Fruit fly (Drosophila melanogaster) whole organism, prepupa: ENCODE data around the gene CG9536.

Source experiments
- Ets21C ChIP-seq: fragments of 200-800 bp; sonication (Bioruptor generic); optimal IDR thresholded peaks from 3 replicates; lab custom pipeline; 2016; ENCODE audit warnings: missing biosample characterization, missing genetic modification characterization
- Gug ChIP-seq: fragments of 200-800 bp; sonication (Bioruptor generic); IDR thresholded peaks from 2 replicates; pipeline ENCODE4 v1.3.6; 2022; ENCODE audit warnings: missing biosample characterization, missing genetic modification characterization
- Sox102F ChIP-seq: fragments of 200-800 bp; sonication (Bioruptor generic); optimal IDR thresholded peaks from 2 replicates; lab custom pipeline; 2016; ENCODE audit warnings: missing biosample characterization, mild to moderate bottlenecking, missing genetic modification characterization
- pdm3 ChIP-seq: fragments of 200-800 bp; sonication (Bioruptor generic); optimal IDR thresholded peaks from 3 replicates; lab custom pipeline; 2016; ENCODE audit warnings: missing biosample characterization, missing genetic modification characterization

dm6 chr2L:6464780-6465179 is 12.0 kb downstream of the CG9536 start:
- no peak for TF ChIP-seq Gug (GFP tag; lab: Robert Waterston, UW)
- TF ChIP-seq Sox102F (GFP tag; lab: Kevin White, UChicago) = no peak
- TF ChIP-seq Ets21C = no peak
- no peak for TF ChIP-seq pdm3 (GFP tag; lab: Kevin White, UChicago)
